Worm (Caenorhabditis elegans) whole organism, midembryonic: ENCODE data around the gene C39B5.6.

Experiments
- T22C8.4 ChIP-seq: fragments of 200-800 bp; sonication (Bioruptor generic); IDR thresholded peaks from 2 replicates; pipeline ENCODE4 v1.3.6; 2022; ENCODE audit warnings: missing genetic modification characterization, missing compliant biosample characterization
- cog-1 ChIP-seq: sonication (generic microtip); optimal IDR thresholded peaks from 2 replicates; lab custom pipeline; 2016; ENCODE audit warnings: missing genetic modification characterization, missing compliant biosample characterization
- flt-1 ChIP-seq: fragments of 200-800 bp; sonication (Bioruptor generic); IDR thresholded peaks from 2 replicates; pipeline ENCODE4 v1.3.6; 2022; ENCODE audit warnings: missing genetic modification characterization, missing compliant biosample characterization
- tab-1 ChIP-seq: fragments of 200-800 bp; sonication (Bioruptor generic); IDR thresholded peaks from 2 replicates; pipeline ENCODE4 v1.3.6; 2022; ENCODE audit warnings: missing genetic modification characterization, missing compliant biosample characterization

ce11 chrIII:2223932-2224331, 26.1 kb downstream of the C39B5.6 start, which contains the start of gene srd-65:
- TF ChIP-seq flt-1: no peak
- no peak for TF ChIP-seq T22C8.4 (GFP tag; lab: Robert Waterston, UW)
- TF ChIP-seq cog-1 (tag; lab: Kevin White, UChicago): no peak
- TF ChIP-seq tab-1 (GFP tag; lab: Robert Waterston, UW): no peak
